Fruit fly (Drosophila melanogaster): ENCODE results near the gene chico.

The chico gene

dm6 chr2L:10200847-10201246 is 46.0 kb downstream of the chico start, which contains the start of the genes Ripalpha and RpL7 (continued):
- peak; percentile 92 for TF ChIP-seq Mrtf (GFP tag; IDR thresholded peaks at IDR 0.05)
- peak; percentile 89 for TF ChIP-seq croc (GFP tag; conservative IDR thresholded peaks at IDR 0.05)
- TF ChIP-seq CG11085 (GFP tag; IDR thresholded peaks at IDR 0.05), result peak; percentile 98
- peak; percentile 87 for TF ChIP-seq CG2889 (GFP tag; IDR thresholded peaks at IDR 0.05)
- TF ChIP-seq CG33557 (GFP tag; optimal IDR thresholded peaks at IDR 0.05), result peak; percentile 94
- peak; percentile 88 for TF ChIP-seq peb (GFP tag; IDR thresholded peaks at IDR 0.05)
- TF ChIP-seq en (GFP tag; optimal IDR thresholded peaks at IDR 0.05), result peak; percentile 98
- TF ChIP-seq CG7963 (GFP tag; IDR thresholded peaks at IDR 0.05; ENCODE audit: partially characterized antibody), result peak; percentile 88
- TF ChIP-seq CG34422 (GFP tag; IDR thresholded peaks at IDR 0.05), result peak; percentile 98
- TF ChIP-seq jing (GFP tag; optimal IDR thresholded peaks at IDR 0.05), result peak; percentile 88
- peak; percentile 100 for TF ChIP-seq CG6765 (GFP tag; optimal IDR thresholded peaks at IDR 0.05)
- peak; percentile 80 for TF ChIP-seq Elba2 (GFP tag; optimal IDR thresholded peaks at IDR 0.05)
- TF ChIP-seq CG1024 (GFP tag; IDR thresholded peaks at IDR 0.05), result peak; percentile 94
- peak; percentile 97 for TF ChIP-seq ERR (GFP tag; optimal IDR thresholded peaks at IDR 0.05)
- peak; percentile 94 for TF ChIP-seq bbx (GFP tag; IDR thresholded peaks at IDR 0.05; ENCODE audit: partially characterized antibody)
- TF ChIP-seq CG5180 (GFP tag; optimal IDR thresholded peaks at IDR 0.05), result peak; percentile 89
- TF ChIP-seq Hmx (GFP tag; optimal IDR thresholded peaks at IDR 0.05), result peak; percentile 54
- TF ChIP-seq Pdp1 (GFP tag; optimal IDR thresholded peaks at IDR 0.05), result peak; percentile 96 to 97
- TF ChIP-seq twi (tag; optimal IDR thresholded peaks at IDR 0.05), result peak; percentile 80
- TF ChIP-seq BEAF-32 (GFP tag; optimal IDR thresholded peaks at IDR 0.05), result peak; percentile 98
- TF ChIP-seq oc (tag; optimal IDR thresholded peaks at IDR 0.05), result peak; percentile 94
- peak; percentile 98 for TF ChIP-seq Side (GFP tag; optimal IDR thresholded peaks at IDR 0.05)
- TF ChIP-seq bsh (GFP tag; optimal IDR thresholded peaks at IDR 0.05), result peak in 1 of 2 experiments; percentile 93
- TF ChIP-seq CG4854 (GFP tag; optimal IDR thresholded peaks at IDR 0.05), result peak; percentile 97
- peak; percentile 77 for TF ChIP-seq gfzf (GFP tag; optimal IDR thresholded peaks at IDR 0.05)
- TF ChIP-seq lola (GFP tag; optimal IDR thresholded peaks at IDR 0.05), result peak in 1 of 3 experiments; percentile 78
- peak; percentile 96 for TF ChIP-seq gsb-n (tag; optimal IDR thresholded peaks at IDR 0.05)
- peak; percentile 93 for TF ChIP-seq cwo (GFP tag; optimal IDR thresholded peaks at IDR 0.05)
- TF ChIP-seq row (GFP tag; IDR thresholded peaks at IDR 0.05), result peak; percentile 83
- TF ChIP-seq CG11695 (GFP tag; IDR thresholded peaks at IDR 0.05), result peak; percentile 90
- TF ChIP-seq lilli (GFP tag; optimal IDR thresholded peaks at IDR 0.05), result peak; percentile 96
- peak; percentile 94 for TF ChIP-seq CG4820 (GFP tag; optimal IDR thresholded peaks at IDR 0.05)
- TF ChIP-seq CG31388 (GFP tag; optimal IDR thresholded peaks at IDR 0.05), result peak; percentile 81
- TF ChIP-seq H15 (GFP tag; IDR thresholded peaks at IDR 0.05), result peak; percentile 97
- peak; percentile 95 for TF ChIP-seq CG6791 (GFP tag; IDR thresholded peaks at IDR 0.05; ENCODE audit: partially characterized antibody)
- TF ChIP-seq CG18764 (GFP tag; optimal IDR thresholded peaks at IDR 0.05), result peak; percentile 98
- peak; percentile 94 for TF ChIP-seq CG3838 (GFP tag; optimal IDR thresholded peaks at IDR 0.05)
- no peak for TF ChIP-seq eve (GFP tag; optimal IDR thresholded peaks at IDR 0.05)
- peak; percentile 95 for TF ChIP-seq CG12219 (GFP tag; optimal IDR thresholded peaks at IDR 0.05)
- TF ChIP-seq CG12236 (GFP tag; optimal IDR thresholded peaks at IDR 0.05), result peak; percentile 98
- TF ChIP-seq corto (GFP tag; optimal IDR thresholded peaks at IDR 0.05), result peak; percentile 85
- peak; percentile 94 for TF ChIP-seq Chrac-16 (GFP tag; optimal IDR thresholded peaks at IDR 0.05)
- TF ChIP-seq Nf-YB (GFP tag; optimal IDR thresholded peaks at IDR 0.05), result peak; percentile 84
- TF ChIP-seq fd96Cb (tag; optimal IDR thresholded peaks at IDR 0.05), result peak; percentile 78
- peak; percentile 94 for TF ChIP-seq ase (GFP tag; IDR thresholded peaks at IDR 0.05)
- TF ChIP-seq nmo (GFP tag; optimal IDR thresholded peaks at IDR 0.05), result peak; percentile 95
- TF ChIP-seq lov (optimal IDR thresholded peaks at IDR 0.05), result no peak
- peak; percentile 99 for TF ChIP-seq lov (GFP tag; IDR thresholded peaks at IDR 0.05)
- no peak; the same call in 1 of the 2 replicates for TF ChIP-seq Lim3 (GFP tag; IDR thresholded peaks at IDR 0.05)
- TF ChIP-seq CG9215 (GFP tag; IDR thresholded peaks at IDR 0.05), result peak; percentile 83
